Fruit fly (Drosophila melanogaster): ENCODE data around the gene CG12171.

The CG12171 gene

DNA sequence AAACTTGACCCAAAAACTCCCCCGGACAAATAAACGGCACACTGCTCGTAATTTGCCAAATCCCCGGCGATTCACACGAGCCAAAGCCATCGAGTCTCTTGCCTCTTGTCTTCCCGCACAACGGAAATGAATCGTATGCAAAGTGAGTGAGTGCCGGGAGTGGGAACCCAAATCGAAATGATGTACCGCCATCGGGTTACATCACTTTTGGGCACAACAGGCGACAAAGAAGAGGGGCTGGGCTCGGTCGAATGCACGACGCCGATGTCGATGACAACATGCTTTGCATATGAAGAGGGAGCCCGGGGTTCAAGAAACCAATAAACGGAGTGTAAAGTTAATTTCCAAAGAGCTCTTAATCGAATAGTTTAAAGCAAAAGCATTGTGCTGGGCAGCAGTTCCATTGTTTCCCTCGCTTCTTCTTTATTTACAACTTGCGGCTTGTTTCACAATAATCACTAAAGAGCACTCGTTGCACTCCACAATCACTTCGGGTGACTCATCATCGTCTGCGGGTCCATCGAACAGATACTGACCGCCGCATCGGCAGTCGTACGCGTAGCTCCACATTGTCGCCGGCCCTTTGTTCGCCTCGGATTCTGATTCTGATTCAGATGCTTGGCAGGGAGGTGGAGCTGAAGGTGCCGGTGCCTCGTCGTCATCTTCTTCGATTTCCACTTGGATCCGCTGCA, 11.6 kb upstream of the CG12171 start (continued):
- TF ChIP-seq Sox14 (GFP tag; optimal IDR thresholded peaks at IDR 0.05): peak; percentile 85
- no peak for TF ChIP-seq CG32006 (GFP tag; optimal IDR thresholded peaks at IDR 0.05)
- no peak for TF ChIP-seq Met (GFP tag; optimal IDR thresholded peaks at IDR 0.05)
- peak; percentile 62 for TF ChIP-seq CG1621 (tag; optimal IDR thresholded peaks at IDR 0.05)
- peak; percentile 19 for TF ChIP-seq Eip75B (GFP tag; optimal IDR thresholded peaks at IDR 0.05)
- TF ChIP-seq Blimp-1 (GFP tag; optimal IDR thresholded peaks at IDR 0.05): no peak
- no peak for TF ChIP-seq CG11902 (GFP tag; optimal IDR thresholded peaks at IDR 0.05)
- TF ChIP-seq fkh (GFP tag; optimal IDR thresholded peaks at IDR 0.05): no peak
- TF ChIP-seq achi (GFP tag; optimal IDR thresholded peaks at IDR 0.05): no peak
- TF ChIP-seq CG3919 (GFP tag; optimal IDR thresholded peaks at IDR 0.05): peak; percentile 28
- TF ChIP-seq lz (GFP tag; optimal IDR thresholded peaks at IDR 0.05): no peak
- peak; percentile 25 for TF ChIP-seq CG10669 (GFP tag; optimal IDR thresholded peaks at IDR 0.05)
- TF ChIP-seq topi (GFP tag; optimal IDR thresholded peaks at IDR 0.05): no peak
- TF ChIP-seq svp (GFP tag): no peak
- TF ChIP-seq acj6 (GFP tag; optimal IDR thresholded peaks at IDR 0.05): no peak
- TF ChIP-seq CG6792 (GFP tag; optimal IDR thresholded peaks at IDR 0.05): no peak
- TF ChIP-seq vri (GFP tag; optimal IDR thresholded peaks at IDR 0.05): peak; percentile 72
- no peak for TF ChIP-seq CG11294 (GFP tag; IDR thresholded peaks at IDR 0.05)

- TF ChIP-seq svp (GFP tag): peak; percentile 91
- TF ChIP-seq achi (GFP tag; optimal IDR thresholded peaks at IDR 0.05): no peak
- peak; percentile 18 for TF ChIP-seq Eip78C (GFP tag)
Measured at dm6 chr3R:5622406-5622752, 11.0 kb upstream of the CG12171 start.

dm6 chr3R:5622985-5623630, 10.3 kb upstream of the CG12171 start:
- TF ChIP-seq CG8632 (GFP tag; optimal IDR thresholded peaks at IDR 0.05) (peak; percentile 4), CG6808 (GFP tag; optimal IDR thresholded peaks at IDR 0.05) (peak; percentile 21), CG3032 (tag; optimal IDR thresholded peaks at IDR 0.05) (no peak), Eip78C (GFP tag) (peak; percentile 74), Hr38 (GFP tag; optimal IDR thresholded peaks at IDR 0.05) (no peak), CG1621 (tag; optimal IDR thresholded peaks at IDR 0.05) (peak; percentile 31), Hr4 (GFP tag; optimal IDR thresholded peaks at IDR 0.05) (peak; percentile 29), fkh (GFP tag; optimal IDR thresholded peaks at IDR 0.05) (peak; percentile 98), ss (GFP tag; optimal IDR thresholded peaks at IDR 0.05) (peak in 1 of 2 experiments; percentile 31), achi (GFP tag; optimal IDR thresholded peaks at IDR 0.05) (peak; percentile 11), vri (GFP tag; optimal IDR thresholded peaks at IDR 0.05) (peak; percentile 67), dsx (GFP tag; optimal IDR thresholded peaks at IDR 0.05; ENCODE audit: poor library complexity, severe bottlenecking) (no peak), Eip75B (GFP tag; optimal IDR thresholded peaks at IDR 0.05) (no peak), CG6792 (GFP tag; optimal IDR thresholded peaks at IDR 0.05) (peak; percentile 33), Smox (GFP tag; optimal IDR thresholded peaks at IDR 0.05) (no peak), Sox102F (GFP tag; optimal IDR thresholded peaks at IDR 0.05) (peak; percentile 35), Eip93F (GFP tag; optimal IDR thresholded peaks at IDR 0.05) (no peak), topi (GFP tag; optimal IDR thresholded peaks at IDR 0.05) (peak; percentile 47), esn (GFP tag; optimal IDR thresholded peaks at IDR 0.05) (peak; percentile 34), CG16779 (tag; optimal IDR thresholded peaks at IDR 0.05) (peak; percentile 28), Met (GFP tag; optimal IDR thresholded peaks at IDR 0.05) (peak; percentile 48), lz (GFP tag; optimal IDR thresholded peaks at IDR 0.05) (peak; percentile 14), spab (GFP tag; optimal IDR thresholded peaks at IDR 0.05) (peak; percentile 8), CG3919 (GFP tag; optimal IDR thresholded peaks at IDR 0.05) (no peak), CG10669 (GFP tag; optimal IDR thresholded peaks at IDR 0.05) (peak; percentile 29), fd59A (GFP tag; optimal IDR thresholded peaks at IDR 0.05) (peak; percentile 8), CG6276 (GFP tag; optimal IDR thresholded peaks at IDR 0.05) (no peak), pdm3 (GFP tag; optimal IDR thresholded peaks at IDR 0.05) (peak; percentile 18)

Measured in whole organism, prepupa.